Fruit fly (Drosophila melanogaster) whole organism, embryonic: ENCODE results near the gene Hs2st.
A peak's percentile ranks its signal among the peaks of the same experiment; 100 is the strongest.

Experiments used
- Atf-2 ChIP-seq: fragments of 200-800 bp; sonication (Bioruptor generic); optimal IDR thresholded peaks from 2 replicates; lab custom pipeline; 2016; ENCODE audit warnings: missing biosample characterization, missing genetic modification characterization
- B-H2 ChIP-seq: fragments of 200-800 bp; sonication (Bioruptor generic); optimal IDR thresholded peaks from 2 replicates; lab custom pipeline; 2018; ENCODE audit warnings: missing biosample characterization, mild to moderate bottlenecking, missing genetic modification characterization
- BEAF-32 ChIP-seq: fragments of 200-800 bp; sonication (Bioruptor generic); optimal IDR thresholded peaks from 3 replicates; lab custom pipeline; 2017; ENCODE audit warnings: missing biosample characterization, missing genetic modification characterization, mild to moderate bottlenecking, moderate library complexity, missing genetic modification reagents
- CG11093 ChIP-seq: fragments of 200-800 bp; sonication (Bioruptor generic); IDR thresholded peaks from 3 replicates; pipeline ENCODE4 v1.3.6; 2022; ENCODE audit warnings: missing biosample characterization, missing genetic modification characterization
- CG12659 ChIP-seq: fragments of 200-800 bp; sonication (Bioruptor generic); optimal IDR thresholded peaks from 3 replicates; lab custom pipeline; 2017; ENCODE audit warnings: mild to moderate bottlenecking, missing biosample characterization, missing genetic modification reagents, missing genetic modification characterization
- CG12769 ChIP-seq: fragments of 200-800 bp; sonication (Bioruptor generic); optimal IDR thresholded peaks from 2 replicates; lab custom pipeline; 2019; ENCODE audit warnings: missing biosample characterization, mild to moderate bottlenecking, missing genetic modification characterization, moderate library complexity
- CG14441 ChIP-seq: fragments of 200-800 bp; sonication (Bioruptor generic); IDR thresholded peaks from 2 replicates; pipeline ENCODE4 v1.3.6; 2022; ENCODE audit warnings: missing biosample characterization, missing genetic modification characterization
- CG14965 ChIP-seq: fragments of 200-800 bp; sonication (Bioruptor generic); optimal IDR thresholded peaks from 2 replicates; lab custom pipeline; 2016; ENCODE audit warnings: missing biosample characterization, missing genetic modification characterization, borderline replicate concordance
- CG15011 ChIP-seq: fragments of 200-800 bp; sonication (Bioruptor generic); optimal IDR thresholded peaks from 3 replicates; lab custom pipeline; 2018; ENCODE audit warnings: missing biosample characterization, mild to moderate bottlenecking, missing genetic modification characterization
- CG15601 ChIP-seq: fragments of 200-800 bp; sonication (Bioruptor generic); optimal IDR thresholded peaks from 3 replicates; lab custom pipeline; 2019; ENCODE audit warnings: missing biosample characterization, mild to moderate bottlenecking, missing genetic modification characterization, moderate library complexity
- CG2129 ChIP-seq: fragments of 200-800 bp; sonication (Bioruptor generic); IDR thresholded peaks from 2 replicates; pipeline ENCODE4 v1.3.6; 2022; ENCODE audit warnings: missing biosample characterization, missing genetic modification characterization; ENCODE audit not compliant: partially characterized antibody
- CG5245 ChIP-seq: fragments of 200-800 bp; sonication (Bioruptor generic); optimal IDR thresholded peaks from 3 replicates; lab custom pipeline; 2016; ENCODE audit warnings: missing biosample characterization, missing genetic modification characterization
- CG5953 ChIP-seq: fragments of 200-800 bp; sonication (Bioruptor generic); IDR thresholded peaks from 2 replicates; pipeline ENCODE4 v1.3.6; 2022; ENCODE audit warnings: missing biosample characterization, missing genetic modification characterization
- CG7357 ChIP-seq: fragments of 200-800 bp; sonication (Bioruptor generic); IDR thresholded peaks from 3 replicates; pipeline ENCODE4 v1.3.6; 2022; ENCODE audit warnings: missing biosample characterization, missing genetic modification characterization
- CG7745 ChIP-seq: fragments of 200-800 bp; sonication (Bioruptor generic); optimal IDR thresholded peaks from 2 replicates; lab custom pipeline; 2018; ENCODE audit warnings: missing biosample characterization, mild to moderate bottlenecking, missing genetic modification characterization, moderate library complexity
- CG7786 ChIP-seq: fragments of 200-800 bp; sonication (Bioruptor generic); optimal IDR thresholded peaks from 2 replicates; lab custom pipeline; 2016; ENCODE audit warnings: missing biosample characterization, missing genetic modification characterization
- CG9797 ChIP-seq: fragments of 200-800 bp; sonication (Bioruptor generic); optimal IDR thresholded peaks from 3 replicates; lab custom pipeline; 2018; ENCODE audit warnings: missing biosample characterization, mild to moderate bottlenecking, missing genetic modification characterization
- CG9876 ChIP-seq: fragments of 200-800 bp; sonication (Bioruptor generic); optimal IDR thresholded peaks from 2 replicates; lab custom pipeline; 2016; ENCODE audit warnings: missing biosample characterization, missing genetic modification characterization
- CkIIα-i1 ChIP-seq: fragments of 200-800 bp; sonication (Bioruptor generic); IDR thresholded peaks from 2 replicates; pipeline ENCODE4 v1.3.6; 2022; ENCODE audit warnings: missing biosample characterization, missing genetic modification characterization
- Dip3 ChIP-seq: fragments of 200-800 bp; sonication (Bioruptor generic); optimal IDR thresholded peaks from 3 replicates; lab custom pipeline; 2016; ENCODE audit warnings: missing biosample characterization, missing genetic modification characterization
- Fer1 ChIP-seq: fragments of 200-800 bp; sonication (Bioruptor generic); optimal IDR thresholded peaks from 2 replicates; lab custom pipeline; 2017; ENCODE audit warnings: missing biosample characterization, mild to moderate bottlenecking, missing genetic modification characterization
- HHEX ChIP-seq: fragments of 200-800 bp; sonication (Bioruptor generic); optimal IDR thresholded peaks from 3 replicates; lab custom pipeline; 2017; ENCODE audit warnings: missing biosample characterization, mild to moderate bottlenecking, missing genetic modification characterization, missing genetic modification reagents
- HLH3B ChIP-seq: fragments of 200-800 bp; sonication (Bioruptor generic); IDR thresholded peaks from 2 replicates; pipeline ENCODE4 v1.3.6; 2022; ENCODE audit warnings: missing biosample characterization, missing genetic modification characterization
- Hmr ChIP-seq: fragments of 200-800 bp; sonication (Bioruptor generic); optimal IDR thresholded peaks from 3 replicates; lab custom pipeline; 2017; ENCODE audit warnings: mild to moderate bottlenecking, missing biosample characterization, missing genetic modification reagents, missing genetic modification characterization
- Max ChIP-seq: fragments of 200-800 bp; sonication (Bioruptor generic); optimal IDR thresholded peaks from 2 replicates; lab custom pipeline; 2016; ENCODE audit warnings: missing biosample characterization, mild to moderate bottlenecking, missing genetic modification characterization
- NFAT ChIP-seq: fragments of 200-800 bp; sonication (Bioruptor generic); IDR thresholded peaks from 2 replicates; pipeline ENCODE4 v1.3.6; 2022; ENCODE audit warnings: missing biosample characterization, missing genetic modification characterization
- Oli ChIP-seq: fragments of 200-800 bp; sonication (Bioruptor generic); optimal IDR thresholded peaks from 2 replicates; lab custom pipeline; 2018; ENCODE audit warnings: missing biosample characterization, mild to moderate bottlenecking, missing genetic modification characterization, moderate library complexity
- Optix ChIP-seq: fragments of 200-800 bp; sonication (Bioruptor generic); IDR thresholded peaks from 3 replicates; pipeline ENCODE4 v1.3.6; 2022; ENCODE audit warnings: missing biosample characterization, missing genetic modification characterization
- PHDP ChIP-seq: fragments of 200-800 bp; sonication (Bioruptor generic); optimal IDR thresholded peaks from 3 replicates; lab custom pipeline; 2018; ENCODE audit warnings: missing biosample characterization, mild to moderate bottlenecking, missing genetic modification characterization, moderate library complexity
- Poxn ChIP-seq: fragments of 200-800 bp; sonication (Bioruptor generic); IDR thresholded peaks from 2 replicates; pipeline ENCODE4 v1.3.6; 2022; ENCODE audit warnings: missing biosample characterization, missing genetic modification characterization
- Side ChIP-seq: fragments of 200-800 bp; sonication (Bioruptor generic); optimal IDR thresholded peaks from 2 replicates; lab custom pipeline; 2016; ENCODE audit warnings: missing biosample characterization, missing genetic modification characterization
- Sox100B ChIP-seq: fragments of 200-800 bp; sonication (Bioruptor generic); optimal IDR thresholded peaks from 3 replicates; lab custom pipeline; 2018; ENCODE audit warnings: missing biosample characterization, mild to moderate bottlenecking, missing genetic modification characterization
- Stat92E ChIP-seq, 3 experiments: fragments of >200 bp in 2 of 3; fragments of 200-800 bp in 1 of 3; sonication (Bioruptor generic) in 1 of 3; optimal IDR thresholded peaks; 2 replicates each; lab custom pipeline; 2017 to 2019; ENCODE audit warnings: missing biosample characterization in 3 of 3, missing genetic modification characterization in 3 of 3, mild to moderate bottlenecking in 1 of 3, moderate library complexity in 1 of 3
- Tbp ChIP-seq: fragments of >200 bp; optimal IDR thresholded peaks from 2 replicates; lab custom pipeline; 2018; ENCODE audit warnings: missing biosample characterization, missing genetic modification characterization
- cas ChIP-seq: fragments of 200-800 bp; sonication (Bioruptor generic); IDR thresholded peaks from 2 replicates; pipeline ENCODE4 v1.3.6; 2022; ENCODE audit warnings: missing biosample characterization, missing genetic modification characterization
- caup ChIP-seq: fragments of 200-800 bp; sonication (Bioruptor generic); optimal IDR thresholded peaks from 3 replicates; lab custom pipeline; 2017; ENCODE audit warnings: missing biosample characterization, mild to moderate bottlenecking, missing genetic modification characterization, moderate library complexity; ENCODE audit not compliant: severe bottlenecking
- cg ChIP-seq: fragments of 200-800 bp; sonication (Bioruptor generic); optimal IDR thresholded peaks from 3 replicates; lab custom pipeline; 2019; ENCODE audit warnings: missing biosample characterization, mild to moderate bottlenecking, missing genetic modification characterization, moderate library complexity
- dpn ChIP-seq, 2 experiments: fragments of 200-800 bp; sonication (Bioruptor generic); optimal IDR thresholded peaks; 3 replicates each; lab custom pipeline; 2016; ENCODE audit warnings: missing biosample characterization in 2 of 2, missing genetic modification characterization in 2 of 2
- fd3F ChIP-seq: fragments of 200-800 bp; sonication (Bioruptor generic); optimal IDR thresholded peaks from 2 replicates; lab custom pipeline; 2018; ENCODE audit warnings: missing biosample characterization, mild to moderate bottlenecking, missing genetic modification characterization, moderate library complexity
- gcm ChIP-seq: fragments of 200-800 bp; sonication (Bioruptor generic); optimal IDR thresholded peaks from 2 replicates; lab custom pipeline; 2019; ENCODE audit warnings: missing biosample characterization, mild to moderate bottlenecking, missing genetic modification characterization, moderate library complexity
- gt ChIP-seq: fragments of 200-800 bp; sonication (Bioruptor generic); IDR thresholded peaks from 2 replicates; pipeline ENCODE4 v1.3.6; 2022; ENCODE audit warnings: missing biosample characterization, missing genetic modification characterization
- ind ChIP-seq: fragments of 200-800 bp; sonication (Bioruptor generic); optimal IDR thresholded peaks from 3 replicates; lab custom pipeline; 2016; ENCODE audit warnings: missing biosample characterization, missing genetic modification characterization
- kni ChIP-seq: fragments of 200-800 bp; sonication (Bioruptor generic); optimal IDR thresholded peaks from 3 replicates; lab custom pipeline; 2017; ENCODE audit warnings: mild to moderate bottlenecking, missing biosample characterization, missing genetic modification reagents, missing genetic modification characterization
- lab ChIP-seq: fragments of 200-800 bp; sonication (Bioruptor generic); optimal IDR thresholded peaks from 3 replicates; lab custom pipeline; 2017; ENCODE audit warnings: missing biosample characterization, missing genetic modification characterization, mild to moderate bottlenecking, moderate library complexity, missing genetic modification reagents
- nau ChIP-seq: fragments of 200-800 bp; sonication (Bioruptor generic); optimal IDR thresholded peaks from 3 replicates; lab custom pipeline; 2017; ENCODE audit warnings: missing biosample characterization, mild to moderate bottlenecking, missing genetic modification characterization, missing genetic modification reagents
- phol ChIP-seq: fragments of 200-800 bp; sonication (Bioruptor generic); optimal IDR thresholded peaks from 3 replicates; lab custom pipeline; 2018; ENCODE audit warnings: missing biosample characterization, mild to moderate bottlenecking, missing genetic modification characterization, moderate library complexity
- sd ChIP-seq: fragments of 200-800 bp; sonication (Bioruptor generic); optimal IDR thresholded peaks from 3 replicates; lab custom pipeline; 2018; ENCODE audit warnings: missing biosample characterization, mild to moderate bottlenecking, missing genetic modification characterization, moderate library complexity
- seq ChIP-seq: fragments of 200-800 bp; sonication (Bioruptor generic); IDR thresholded peaks from 2 replicates; pipeline ENCODE4 v1.3.6; 2022; ENCODE audit warnings: missing biosample characterization, missing genetic modification characterization
- vfl ChIP-seq: fragments of 200-800 bp; sonication (Bioruptor generic); optimal IDR thresholded peaks from 2 replicates; lab custom pipeline; 2016; ENCODE audit warnings: missing biosample characterization, missing genetic modification characterization

Gene Hs2st

dm6 chr2L:19413118-19413893 is 31.2 kb downstream of the Hs2st start (continued):
- TF ChIP-seq Stat92E (GFP tag; optimal IDR thresholded peaks at IDR 0.05; lab: Kevin White, UChicago) (no peak), CG9797 (GFP tag; lab: Kevin White, UChicago) (no peak), Atf-2 (GFP tag; lab: Kevin White, UChicago) (no peak), Fer1 (no peak), phol (tag; lab: Kevin White, UChicago) (peak; percentile 14), Poxn (GFP tag; lab: Robert Waterston, UW) (no peak), Sox100B (no peak), caup (no peak), CG14441 (GFP tag; lab: Robert Waterston, UW) (no peak), CG11093 (GFP tag; lab: Robert Waterston, UW) (no peak), CG7745 (tag; lab: Kevin White, UChicago) (no peak), Side (no peak), cg (no peak), Tbp (GFP tag; lab: Kevin White, UChicago) (no peak), CG5245 (GFP tag; lab: Kevin White, UChicago) (no peak)

DNA sequence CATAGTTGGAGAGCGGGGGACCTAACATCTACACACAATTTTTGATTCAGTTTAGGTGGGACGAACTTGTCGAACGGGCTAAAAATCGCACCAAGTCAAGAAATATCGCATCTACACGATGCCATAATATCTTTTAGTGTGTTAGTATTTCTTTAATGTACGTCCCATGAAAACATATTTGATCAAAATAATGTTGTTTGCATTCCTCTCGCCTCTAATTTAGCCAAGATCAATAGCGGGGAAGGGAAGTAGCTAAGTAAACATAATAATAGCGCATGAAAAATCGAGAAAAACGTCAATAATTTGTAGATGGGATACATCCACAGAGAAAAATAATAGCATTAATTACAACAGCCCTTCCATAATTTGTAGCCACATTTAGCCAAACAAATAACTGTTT is 32.6 kb downstream of the Hs2st start:
- TF ChIP-seq PHDP = peak; percentile 1
- TF ChIP-seq vfl = no peak
- no peak for TF ChIP-seq CG5953 (GFP tag; lab: Robert Waterston, UW)
- TF ChIP-seq fd3F (GFP tag; lab: Kevin White, UChicago) = peak; percentile 30
- TF ChIP-seq CkIIα-i1 = no peak
- no peak for TF ChIP-seq ind (GFP tag; lab: Kevin White, UChicago)
- TF ChIP-seq CG12769 (tag; lab: Kevin White, UChicago) = peak; percentile 33
- TF ChIP-seq CG14965 (GFP tag; lab: Kevin White, UChicago) = no peak
- no peak for TF ChIP-seq CG2129
- TF ChIP-seq CG9876 = no peak
- no peak for TF ChIP-seq CG12659 (GFP tag; lab: Kevin White, UChicago)
- TF ChIP-seq CG15601 (tag; lab: Kevin White, UChicago) = no peak
- TF ChIP-seq Oli = no peak
- no peak for TF ChIP-seq Optix (GFP tag; lab: Robert Waterston, UW)
- TF ChIP-seq Max (GFP tag; lab: Kevin White, UChicago) = no peak
- peak; percentile 43 for TF ChIP-seq sd (tag; lab: Kevin White, UChicago)
- TF ChIP-seq seq (GFP tag; lab: Robert Waterston, UW) = peak; percentile 12; the same call in 1 of the 2 replicates
- TF ChIP-seq HHEX (GFP tag; lab: Kevin White, UChicago) = no peak
- TF ChIP-seq NFAT = no peak
- TF ChIP-seq CG15011 (GFP tag; lab: Kevin White, UChicago) = no peak
- no peak for TF ChIP-seq BEAF-32 (GFP tag; lab: Kevin White, UChicago)
- TF ChIP-seq nau = no peak
- no peak for TF ChIP-seq Dip3
- no peak for TF ChIP-seq HLH3B
- no peak for TF ChIP-seq CG7786 (GFP tag; lab: Kevin White, UChicago)
- no peak for TF ChIP-seq gt
- TF ChIP-seq lab (GFP tag; lab: Kevin White, UChicago) = peak; percentile 5
- no peak for TF ChIP-seq kni
- peak; percentile 49 for TF ChIP-seq Hmr
- TF ChIP-seq gcm (GFP tag; lab: Kevin White, UChicago) = no peak
- no peak for TF ChIP-seq cas
- no peak for TF ChIP-seq dpn (GFP tag; optimal IDR thresholded peaks at IDR 0.05; lab: Kevin White, UChicago)
- peak; percentile 16; the same call in 1 of the 3 replicates for TF ChIP-seq CG7357 (GFP tag; lab: Robert Waterston, UW)
- TF ChIP-seq B-H2 (GFP tag; lab: Kevin White, UChicago) = peak; percentile 21
